Worm (Caenorhabditis elegans): ENCODE results near the gene tiar-1.
A peak's percentile ranks its signal among the peaks of the same experiment; 100 is the strongest.

tiar-1 gene

ce11 chrII:5693893-5694292 lies 20.7 kb downstream of the tiar-1 start, which contains the start of gene C25H3.3:
Gene C25H3.3 (plus strand): TSS chrII:5694193.
- no peak for TF ChIP-seq pros-1 (tag; optimal IDR thresholded peaks at IDR 0.05)
- TF ChIP-seq pat-9 (tag; optimal IDR thresholded peaks at IDR 0.05), result no peak
- no peak for TF ChIP-seq sdc-2 (tag; optimal IDR thresholded peaks at IDR 0.05)
- no peak for TF ChIP-seq ceh-31 (tag; optimal IDR thresholded peaks at IDR 0.05)
- TF ChIP-seq ceh-45 (GFP tag; IDR thresholded peaks at IDR 0.05), result no peak
- no peak for TF ChIP-seq pqm-1 (tag; optimal IDR thresholded peaks at IDR 0.05)
- TF ChIP-seq ceh-24 (tag; optimal IDR thresholded peaks at IDR 0.05), result no peak

- TF ChIP-seq ceh-31 (tag; optimal IDR thresholded peaks at IDR 0.05) (peak; percentile 33), ceh-14 (tag; optimal IDR thresholded peaks at IDR 0.05) (peak; percentile 28), hlh-13 (GFP tag; optimal IDR thresholded peaks at IDR 0.05) (no peak), elt-2 (tag; optimal IDR thresholded peaks at IDR 0.05) (peak; percentile 83), ttx-3 (tag; optimal IDR thresholded peaks at IDR 0.05) (peak; percentile 8), nfya-1 (tag; optimal IDR thresholded peaks at IDR 0.05) (peak; percentile 13), tbx-2 (tag; optimal IDR thresholded peaks at IDR 0.05) (peak; percentile 26), ref-2 (tag; optimal IDR thresholded peaks at IDR 0.05) (no peak)
Measured at ce11 chrII:5691216-5691771, 23.3 kb downstream of the tiar-1 start, which contains the start of the genes ndub-5 and eif-2D. Gene ndub-5 (minus strand): TSS chrII:5691353. Gene eif-2D (plus strand): TSS chrII:5691721.

ce11 chrII:5688959-5689358 lies 25.7 kb downstream of the tiar-1 start, which contains the start of gene C25H3.11:
Gene C25H3.11 (minus strand): TSS chrII:5689040.
- TF ChIP-seq hlh-30 (tag; optimal IDR thresholded peaks at IDR 0.05; ENCODE audit: insufficient read depth) (peak; percentile 55), ceh-2 (tag; optimal IDR thresholded peaks at IDR 0.05) (peak; percentile 35), ama-1 (optimal IDR thresholded peaks at IDR 0.05) (peak; percentile 5), pax-1 (tag; optimal IDR thresholded peaks at IDR 0.05) (no peak)

- TF ChIP-seq ahr-1 (tag; optimal IDR thresholded peaks at IDR 0.05), result no peak
Measured at ce11 chrII:5680703-5681102, 33.9 kb downstream of the tiar-1 start, which contains the start of gene flp-27. Gene flp-27 (plus strand): TSS chrII:5681003.

ce11 chrII:5669580-5669979 lies 45.0 kb downstream of the tiar-1 start, which contains the start of gene C25H3.17:
Gene C25H3.17 (minus strand): TSS chrII:5669680.
- no peak for TF ChIP-seq rnt-1 (tag; optimal IDR thresholded peaks at IDR 0.05)
- TF ChIP-seq unc-3 (GFP tag; conservative IDR thresholded peaks at IDR 0.05), result no peak
- no peak for TF ChIP-seq unc-3 (tag; optimal IDR thresholded peaks at IDR 0.05)
- no peak for TF ChIP-seq F13H6.1 (tag; optimal IDR thresholded peaks at IDR 0.05)
- TF ChIP-seq eyg-1 (tag; optimal IDR thresholded peaks at IDR 0.05), result no peak
- no peak for TF ChIP-seq ceh-18 (tag; optimal IDR thresholded peaks at IDR 0.05)
- TF ChIP-seq pqm-1 (tag; optimal IDR thresholded peaks at IDR 0.05), result no peak
- TF ChIP-seq ceh-24 (tag; optimal IDR thresholded peaks at IDR 0.05), result no peak
- TF ChIP-seq nfya-1 (tag; optimal IDR thresholded peaks at IDR 0.05), result no peak
- TF ChIP-seq tbx-2 (tag; optimal IDR thresholded peaks at IDR 0.05), result no peak
- no peak for TF ChIP-seq pax-1 (tag; optimal IDR thresholded peaks at IDR 0.05)
- no peak for TF ChIP-seq zip-5 (tag; optimal IDR thresholded peaks at IDR 0.05)
- TF ChIP-seq madf-2 (tag; optimal IDR thresholded peaks at IDR 0.05), result no peak

ce11 chrII:5668830-5669229 lies 45.8 kb downstream of the tiar-1 start, which contains the start of gene C25H3.7:
Gene C25H3.7 (minus strand): TSS chrII:5668930.
- TF ChIP-seq nhr-11 (tag; optimal IDR thresholded peaks at IDR 0.05), result no peak

ce11 chrII:5667540-5667939 lies 47.1 kb downstream of the tiar-1 start:
- no peak for TF ChIP-seq zip-5 (tag; optimal IDR thresholded peaks at IDR 0.05)
- no peak for TF ChIP-seq C08G9.2 (tag; optimal IDR thresholded peaks at IDR 0.05)
- TF ChIP-seq hlh-15 (tag; optimal IDR thresholded peaks at IDR 0.05), result no peak
- no peak for TF ChIP-seq elt-4 (tag; optimal IDR thresholded peaks at IDR 0.05)
- no peak for TF ChIP-seq tbx-2 (tag; optimal IDR thresholded peaks at IDR 0.05)
- no peak for TF ChIP-seq syd-9 (tag; optimal IDR thresholded peaks at IDR 0.05)
- TF ChIP-seq K02D7.2 (tag; optimal IDR thresholded peaks at IDR 0.05), result no peak
- TF ChIP-seq ceh-6 (GFP tag; optimal IDR thresholded peaks at IDR 0.05), result no peak
- no peak for TF ChIP-seq K09A11.1 (tag; optimal IDR thresholded peaks at IDR 0.05; ENCODE audit: insufficient read depth)
- TF ChIP-seq nfya-1 (tag; optimal IDR thresholded peaks at IDR 0.05), result no peak
- TF ChIP-seq ceh-34 (tag; optimal IDR thresholded peaks at IDR 0.05), result no peak
- TF ChIP-seq nhr-232 (tag; optimal IDR thresholded peaks at IDR 0.05), result no peak
